Worm (Caenorhabditis elegans) whole organism, L2 larva: ENCODE results near the gene ntp-1.

ENCODE experiments used
- aly-2 ChIP-seq: fragments of 150-350 bp; optimal IDR thresholded peaks from 2 replicates; lab custom pipeline; 2014; ENCODE audit warnings: missing biosample characterization, missing genetic modification characterization
- ceh-82 ChIP-seq: fragments of 150-350 bp; optimal IDR thresholded peaks from 2 replicates; lab custom pipeline; 2014; ENCODE audit warnings: missing biosample characterization, missing genetic modification characterization
- egl-27 ChIP-seq: sonication (generic microtip); optimal IDR thresholded peaks from 3 replicates; lab custom pipeline; 2017; ENCODE audit warnings: missing biosample characterization, missing genetic modification reagents, missing genetic modification characterization
- lin-39 ChIP-seq: fragments of 150-350 bp; optimal IDR thresholded peaks from 2 replicates; lab custom pipeline; 2014; ENCODE audit warnings: missing biosample characterization, missing genetic modification reagents, missing genetic modification characterization
- mab-5 ChIP-seq: fragments of 150-350 bp; optimal IDR thresholded peaks from 2 replicates; lab custom pipeline; 2014; ENCODE audit warnings: missing biosample characterization, missing genetic modification characterization
- nhr-23 ChIP-seq: fragments of 150-350 bp; optimal IDR thresholded peaks from 2 replicates; lab custom pipeline; 2014; ENCODE audit warnings: missing biosample characterization, missing genetic modification reagents, missing genetic modification characterization
- nhr-237 ChIP-seq: fragments of 150-350 bp; optimal IDR thresholded peaks from 2 replicates; lab custom pipeline; 2014; ENCODE audit warnings: missing biosample characterization, missing genetic modification characterization
- sem-4 ChIP-seq: fragments of 150-350 bp; optimal IDR thresholded peaks from 2 replicates; lab custom pipeline; 2014; ENCODE audit warnings: missing biosample characterization, missing genetic modification reagents, missing genetic modification characterization
- unc-62 ChIP-seq: fragments of 150-350 bp; optimal IDR thresholded peaks from 2 replicates; lab custom pipeline; 2014; ENCODE audit warnings: missing biosample characterization, missing genetic modification reagents, missing genetic modification characterization
- zag-1 ChIP-seq: fragments of 150-350 bp; optimal IDR thresholded peaks from 2 replicates; lab custom pipeline; 2014; ENCODE audit warnings: missing biosample characterization, missing genetic modification characterization

DNA sequence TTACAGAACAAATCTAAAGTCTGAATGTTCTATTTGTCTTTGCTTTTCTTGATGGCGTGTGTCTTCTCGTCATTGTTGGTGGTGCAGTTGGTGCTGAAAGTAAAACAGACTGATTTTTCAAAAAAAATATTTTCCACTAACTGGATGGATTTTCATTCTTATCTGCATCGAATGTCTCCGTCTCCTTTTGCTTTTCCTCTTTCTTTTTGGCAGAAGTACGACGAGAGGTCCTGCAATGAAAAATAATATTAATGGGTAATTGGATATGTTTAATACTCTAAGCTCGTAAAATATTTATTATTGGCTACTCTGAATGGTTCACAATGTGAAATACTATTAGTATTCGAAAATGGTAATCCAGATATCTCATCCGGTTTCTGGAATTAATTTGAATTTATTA lies 34.5 kb downstream of the ntp-1 start, which contains the start of gene del-7:
- TF ChIP-seq nhr-237 (no peak), nhr-23 (no peak), unc-62 (GFP tag; lab: Kevin White, UChicago) (no peak), sem-4 (no peak), mab-5 (no peak), zag-1 (tag; lab: Kevin White, UChicago) (no peak), aly-2 (tag; lab: Kevin White, UChicago) (no peak), egl-27 (tag; lab: Kevin White, UChicago) (no peak), ceh-82 (tag; lab: Kevin White, UChicago) (no peak), lin-39 (tag; lab: Kevin White, UChicago) (no peak)
